Fruit fly (Drosophila melanogaster): ENCODE data around the gene CG1542.

The CG1542 gene

DNA sequence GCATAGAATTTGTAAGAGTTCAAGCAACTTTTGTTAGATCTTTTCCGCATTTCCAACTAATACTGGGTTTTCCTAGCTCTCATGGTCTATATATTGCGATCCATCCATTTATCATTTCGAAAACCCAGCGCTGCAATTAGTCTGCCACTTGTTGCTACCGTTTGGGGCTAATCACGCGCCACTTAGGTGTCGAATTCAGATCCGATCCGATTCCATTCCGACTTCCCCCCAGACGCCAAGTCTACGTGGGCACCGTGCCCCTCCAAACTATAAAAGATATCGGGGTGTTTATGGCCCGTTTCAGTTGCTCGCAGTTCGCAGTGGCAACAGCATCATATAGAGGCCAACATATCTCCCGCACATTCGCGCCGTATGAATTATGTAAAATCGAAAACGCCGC lies 44.0 kb downstream of the CG1542 start, which contains the start of gene CAH6:
Gene CAH6 (plus strand): TSS at position 301 of the 400 bp plus-strand sequence.
- TF ChIP-seq h (optimal IDR thresholded peaks at IDR 0.05) = no peak

DNA sequence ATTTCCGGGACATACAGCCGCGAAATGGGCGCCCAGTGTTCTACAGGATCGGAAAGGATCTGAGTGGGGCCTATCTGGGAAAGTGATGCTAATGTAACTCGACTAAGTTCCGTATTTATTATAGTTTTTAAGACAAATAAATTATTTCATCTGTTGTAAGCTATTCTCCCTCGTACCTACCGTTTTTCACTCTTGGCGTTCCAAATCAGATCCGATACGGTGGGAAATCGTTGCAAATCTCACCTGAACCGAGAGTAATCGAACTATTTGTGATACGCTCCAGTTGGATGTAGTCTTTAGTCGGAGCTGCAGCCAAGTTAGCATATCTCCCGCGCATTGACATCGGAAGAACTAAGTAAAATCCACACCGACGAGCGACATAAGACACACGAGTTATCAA lies 46.7 kb downstream of the CG1542 start, which contains the start of gene CAH16:
Gene CAH16 (plus strand): TSS at position 301 of the 400 bp plus-strand sequence.
- TF ChIP-seq Myc (optimal IDR thresholded peaks at IDR 0.05) (no peak), ttk (optimal IDR thresholded peaks at IDR 0.05) (no peak), h (optimal IDR thresholded peaks at IDR 0.05) (no peak), insv (optimal IDR thresholded peaks at IDR 0.05) (no peak), psq (optimal IDR thresholded peaks at IDR 0.05) (no peak), Sin3A (optimal IDR thresholded peaks at IDR 0.05) (no peak)

DNA sequence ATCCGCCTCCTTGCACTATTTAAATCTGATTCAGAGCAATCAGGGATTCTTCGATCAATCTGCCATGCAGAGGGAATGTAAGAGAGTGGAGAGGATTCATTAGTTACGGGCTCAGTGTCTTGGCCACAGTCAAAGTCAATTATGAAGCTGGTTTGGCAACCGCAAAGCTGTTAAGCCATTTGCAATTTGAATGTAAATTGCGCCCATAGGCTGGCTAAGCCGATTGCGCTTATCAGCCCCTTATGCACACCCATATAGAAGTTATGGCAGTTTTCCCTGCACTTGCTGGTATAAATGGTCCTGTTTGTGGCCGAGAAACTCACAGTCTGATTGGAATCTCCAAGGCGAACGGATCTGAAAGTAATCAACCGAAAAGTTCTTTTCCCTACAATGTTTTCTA lies 49.0 kb downstream of the CG1542 start, which contains the start of gene CAH5:
Gene CAH5 (plus strand): TSS at position 301 of the 400 bp plus-strand sequence.
- TF ChIP-seq insv (optimal IDR thresholded peaks at IDR 0.05) = no peak
- no peak for TF ChIP-seq h (optimal IDR thresholded peaks at IDR 0.05)
- TF ChIP-seq Sin3A (optimal IDR thresholded peaks at IDR 0.05) = no peak
- TF ChIP-seq ttk (optimal IDR thresholded peaks at IDR 0.05) = no peak
- TF ChIP-seq psq (optimal IDR thresholded peaks at IDR 0.05) = no peak

DNA sequence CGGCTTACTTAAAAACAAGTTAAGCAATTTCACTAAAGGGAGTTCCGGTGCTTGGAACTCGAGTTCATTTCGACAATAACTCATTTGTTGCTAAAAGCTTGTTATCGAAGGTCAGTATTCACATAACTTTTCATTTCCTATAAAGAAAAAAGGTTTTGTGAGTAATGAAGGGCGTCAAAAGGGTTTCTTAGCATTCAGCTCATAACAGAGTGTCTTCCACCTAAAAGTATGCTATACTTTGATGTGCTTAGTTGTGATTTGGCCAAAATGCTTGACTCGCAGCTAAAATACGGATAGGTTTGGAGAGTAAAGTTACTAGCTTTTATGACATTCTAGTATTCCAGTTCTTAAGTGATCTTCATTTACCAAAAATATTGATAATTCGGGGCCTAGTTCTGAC lies 50.7 kb downstream of the CG1542 start:
- TF ChIP-seq insv (optimal IDR thresholded peaks at IDR 0.05) (no peak), Myc (optimal IDR thresholded peaks at IDR 0.05) (no peak), Sin3A (optimal IDR thresholded peaks at IDR 0.05) (no peak), ttk (optimal IDR thresholded peaks at IDR 0.05) (no peak), psq (optimal IDR thresholded peaks at IDR 0.05) (no peak), h (optimal IDR thresholded peaks at IDR 0.05) (no peak)
